Worm (Caenorhabditis elegans) whole organism, early embryonic: ENCODE results near the gene K12H4.7.

ENCODE experiments used
- B0310.2 ChIP-seq: sonication (generic microtip); optimal IDR thresholded peaks from 2 replicates; lab custom pipeline; 2016; ENCODE audit warnings: mild to moderate bottlenecking, missing genetic modification characterization, missing compliant biosample characterization
- F13C5.2 ChIP-seq: sonication (generic microtip); optimal IDR thresholded peaks from 2 replicates; lab custom pipeline; 2017; ENCODE audit warnings: mild to moderate bottlenecking, missing genetic modification characterization, inconsistent platforms, missing compliant biosample characterization
- aly-1 ChIP-seq: sonication (generic microtip); optimal IDR thresholded peaks from 2 replicates; lab custom pipeline; 2016; ENCODE audit warnings: missing genetic modification characterization, missing compliant biosample characterization
- ama-1 ChIP-seq: fragments of 150-350 bp; optimal IDR thresholded peaks from 2 replicates; lab custom pipeline; 2014
- ceh-13 ChIP-seq: fragments of 200-800 bp; sonication (Bioruptor generic); optimal IDR thresholded peaks from 2 replicates; lab custom pipeline; 2018; ENCODE audit warnings: mild to moderate bottlenecking, missing genetic modification characterization, missing compliant biosample characterization
- ceh-36 ChIP-seq: sonication (generic microtip); optimal IDR thresholded peaks from 2 replicates; lab custom pipeline; 2016; ENCODE audit warnings: missing genetic modification characterization, inconsistent platforms, missing compliant biosample characterization
- ets-7 ChIP-seq: sonication (generic microtip); optimal IDR thresholded peaks from 2 replicates; lab custom pipeline; 2016; ENCODE audit warnings: missing genotype, missing genetic modification characterization, missing compliant biosample characterization
- flt-1 ChIP-seq: fragments of 200-800 bp; sonication (Bioruptor generic); IDR thresholded peaks from 2 replicates; pipeline ENCODE4 v1.3.6; 2022; ENCODE audit warnings: missing genetic modification characterization, missing compliant biosample characterization
- hmbx-1 ChIP-seq: sonication (generic microtip); optimal IDR thresholded peaks from 2 replicates; lab custom pipeline; 2016; ENCODE audit warnings: mild to moderate bottlenecking, missing genetic modification characterization, missing compliant biosample characterization
- hmg-4 ChIP-seq: fragments of 200-800 bp; sonication (Bioruptor generic); optimal IDR thresholded peaks from 2 replicates; lab custom pipeline; 2018; ENCODE audit warnings: mild to moderate bottlenecking, missing genetic modification characterization, missing compliant biosample characterization
- hnd-1 ChIP-seq: sonication (generic microtip); optimal IDR thresholded peaks from 2 replicates; lab custom pipeline; 2016; ENCODE audit warnings: missing genetic modification characterization, missing compliant biosample characterization
- pes-1 ChIP-seq: fragments of 200-800 bp; sonication (Bioruptor generic); IDR thresholded peaks from 2 replicates; pipeline ENCODE4 v1.3.6; 2022; ENCODE audit warnings: missing genetic modification reagents, missing genetic modification characterization, missing compliant biosample characterization
- scrt-1 ChIP-seq: fragments of 200-800 bp; sonication (Bioruptor generic); IDR thresholded peaks from 2 replicates; pipeline ENCODE4 v1.3.6; 2022; ENCODE audit warnings: missing genetic modification characterization, missing compliant biosample characterization
- sea-1 ChIP-seq: fragments of 200-800 bp; sonication (Bioruptor generic); conservative IDR thresholded peaks from 2 replicates; pipeline ENCODE4 v1.3.6; 2022; ENCODE audit warnings: missing genetic modification characterization, missing compliant biosample characterization
- tbx-11 ChIP-seq: fragments of 200-800 bp; sonication (Bioruptor generic); IDR thresholded peaks from 2 replicates; pipeline ENCODE4 v1.3.6; 2022; ENCODE audit warnings: missing genetic modification characterization, missing compliant biosample characterization
- tbx-37 ChIP-seq: fragments of 200-800 bp; sonication (Bioruptor generic); conservative IDR thresholded peaks from 2 replicates; pipeline ENCODE4 v1.3.6; 2022; ENCODE audit warnings: missing genetic modification reagents, missing genetic modification characterization, missing compliant biosample characterization
- tra-4 ChIP-seq: sonication (generic microtip); optimal IDR thresholded peaks from 2 replicates; lab custom pipeline; 2017; ENCODE audit warnings: missing genetic modification characterization, missing compliant biosample characterization

K12H4.7 gene

DNA sequence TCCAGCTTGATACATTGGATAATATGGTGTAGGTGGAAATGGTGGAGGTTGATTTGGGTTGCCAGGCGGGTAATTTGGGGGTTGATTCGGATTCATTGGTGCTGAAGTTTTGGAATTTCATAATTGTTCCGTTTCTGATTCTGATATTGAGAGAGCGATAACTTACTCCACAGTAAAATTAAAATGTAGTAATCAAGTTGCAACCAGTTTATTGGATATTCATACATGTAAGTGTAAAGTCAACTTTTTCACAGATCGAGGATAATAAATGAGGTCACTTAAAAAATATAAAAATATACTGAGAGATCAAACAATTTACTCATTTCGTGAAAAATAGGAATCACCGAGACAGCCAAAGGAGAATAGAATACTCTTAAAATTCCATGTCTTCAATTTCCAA, 22.9 kb downstream of the K12H4.7 start, which contains the start of gene mdt-30:
Gene mdt-30, minus strand, starts transcription at position 101 of the 400 bp plus-strand sequence.
- TF ChIP-seq ceh-13 (GFP tag; lab: Kevin White, UChicago) (no peak), tbx-11 (GFP tag; lab: Robert Waterston, UW) (no peak), B0310.2 (tag; lab: Kevin White, UChicago) (no peak), hmg-4 (GFP tag; lab: Kevin White, UChicago) (no peak), scrt-1 (no peak), flt-1 (GFP tag; lab: Robert Waterston, UW) (no peak), tbx-37 (GFP tag; lab: Robert Waterston, UW) (no peak), aly-1 (no peak), F13C5.2 (no peak), hnd-1 (no peak), ama-1 (lab: Kevin White, UChicago) (no peak)

DNA sequence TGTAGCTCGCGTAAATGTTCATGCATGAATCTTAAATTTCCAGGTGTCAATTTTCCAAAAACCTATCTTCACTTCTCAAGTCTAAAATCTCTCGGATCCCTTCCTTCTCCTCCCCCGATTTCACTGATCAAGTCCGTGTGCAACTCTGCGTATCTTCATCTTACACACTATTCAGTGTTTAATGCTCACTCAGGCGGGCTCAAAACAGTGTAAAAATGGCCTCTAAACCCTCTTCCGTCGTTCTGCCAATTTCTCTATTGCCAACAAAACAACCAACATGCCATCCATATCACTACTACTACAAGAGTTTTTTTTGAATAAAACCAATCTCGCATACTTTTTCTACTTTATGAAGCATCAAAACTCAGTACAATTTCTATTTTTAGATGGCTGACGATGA, 28.8 kb downstream of the K12H4.7 start, which contains the start of gene F44B9.2:
Gene F44B9.2, plus strand, starts transcription at position 387 of the 400 bp plus-strand sequence.
- TF ChIP-seq hnd-1 (no peak), F13C5.2 (no peak), tra-4 (tag; lab: Kevin White, UChicago) (no peak), hmbx-1 (tag; lab: Kevin White, UChicago) (no peak), ceh-36 (no peak), tbx-11 (GFP tag; lab: Robert Waterston, UW) (no peak), tbx-37 (GFP tag; lab: Robert Waterston, UW) (no peak), ets-7 (no peak), scrt-1 (no peak), ama-1 (lab: Kevin White, UChicago) (no peak), flt-1 (GFP tag; lab: Robert Waterston, UW) (no peak), B0310.2 (tag; lab: Kevin White, UChicago) (no peak), pes-1 (GFP tag; lab: Robert Waterston, UW) (no peak), ceh-13 (GFP tag; lab: Kevin White, UChicago) (no peak), aly-1 (no peak), hmg-4 (GFP tag; lab: Kevin White, UChicago) (no peak), sea-1 (no peak)

DNA sequence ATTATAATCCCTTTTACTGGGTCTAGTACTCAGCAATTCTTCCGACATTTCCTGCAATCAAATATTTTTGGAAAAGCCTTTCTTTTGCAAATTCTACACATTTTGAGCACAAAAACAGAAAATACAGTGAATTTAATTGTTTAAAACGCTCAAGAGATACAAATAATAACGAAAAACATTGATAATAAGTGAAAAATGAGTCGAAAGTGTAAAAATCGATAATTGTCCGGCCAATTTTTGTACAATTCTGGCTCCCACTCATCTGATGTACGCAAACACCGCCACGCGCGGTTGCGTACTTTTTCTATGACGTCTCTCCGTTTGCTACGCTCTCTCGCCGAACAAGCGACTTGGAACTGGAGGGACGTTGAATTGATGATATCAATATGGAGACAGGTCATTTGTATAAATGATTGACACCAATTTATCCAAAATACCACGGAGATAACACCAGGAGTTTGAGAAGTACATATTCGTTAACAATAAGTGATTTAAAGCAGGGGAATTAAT, 30.0 kb downstream of the K12H4.7 start, which contains the start of gene lin-36:
Gene lin-36, minus strand, starts transcription at position 51 of the 510 bp plus-strand sequence.
- TF ChIP-seq aly-1 (no peak), hmg-4 (GFP tag; lab: Kevin White, UChicago) (peak; percentile 26), tbx-11 (GFP tag; lab: Robert Waterston, UW) (no peak), ceh-13 (GFP tag; lab: Kevin White, UChicago) (no peak), hnd-1 (no peak), B0310.2 (tag; lab: Kevin White, UChicago) (no peak), flt-1 (GFP tag; lab: Robert Waterston, UW) (no peak), scrt-1 (no peak), F13C5.2 (peak; percentile 78), pes-1 (GFP tag; lab: Robert Waterston, UW) (peak; percentile 57; the same call in 1 of the 2 replicates), ama-1 (lab: Kevin White, UChicago) (no peak), ceh-36 (no peak), tbx-37 (GFP tag; lab: Robert Waterston, UW) (no peak), sea-1 (0 out of 2 replicates have a peak, but pooled peaks have one; percentile 11), ets-7 (no peak), tra-4 (tag; lab: Kevin White, UChicago) (no peak), hmbx-1 (tag; lab: Kevin White, UChicago) (no peak)

- TF ChIP-seq hmg-4 (GFP tag; lab: Kevin White, UChicago) (no peak), ceh-13 (GFP tag; lab: Kevin White, UChicago) (no peak), flt-1 (GFP tag; lab: Robert Waterston, UW) (no peak), hnd-1 (no peak), ama-1 (lab: Kevin White, UChicago) (no peak), sea-1 (no peak), scrt-1 (no peak), pes-1 (GFP tag; lab: Robert Waterston, UW) (no peak), tbx-37 (GFP tag; lab: Robert Waterston, UW) (no peak), ets-7 (no peak), B0310.2 (tag; lab: Kevin White, UChicago) (no peak), tra-4 (tag; lab: Kevin White, UChicago) (no peak), ceh-36 (no peak), aly-1 (no peak), hmbx-1 (tag; lab: Kevin White, UChicago) (no peak)
These were observed 33.8 kb downstream of the K12H4.7 start for ce11 chrIII:8017053-8017452.

DNA sequence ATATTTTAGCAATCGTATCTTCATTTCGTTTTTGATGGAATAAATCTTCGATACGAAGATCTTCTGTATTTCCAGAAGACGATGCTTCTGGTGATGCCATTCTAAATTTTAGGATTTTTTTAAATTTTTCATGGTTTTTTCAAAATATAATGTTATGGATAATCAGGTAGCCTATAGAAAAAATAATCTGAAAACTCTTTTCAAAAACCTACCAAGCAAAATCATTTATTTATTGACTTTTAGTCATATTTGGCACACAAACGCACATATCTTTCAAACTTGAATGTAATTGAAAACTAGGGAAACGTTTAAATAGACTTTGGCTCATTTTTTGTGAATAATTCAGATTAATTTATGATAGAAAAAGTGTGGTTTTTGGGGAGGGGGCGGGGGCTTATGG, 34.4 kb downstream of the K12H4.7 start, which contains the start of gene F44B9.5:
Gene F44B9.5, minus strand, starts transcription at position 101 of the 400 bp plus-strand sequence.
- no peak for TF ChIP-seq ets-7
- TF ChIP-seq flt-1 (GFP tag; lab: Robert Waterston, UW): no peak
- TF ChIP-seq sea-1: no peak
- no peak for TF ChIP-seq tbx-37 (GFP tag; lab: Robert Waterston, UW)
- no peak for TF ChIP-seq F13C5.2
- TF ChIP-seq hnd-1: no peak
- no peak for TF ChIP-seq tra-4 (tag; lab: Kevin White, UChicago)
- no peak for TF ChIP-seq tbx-11 (GFP tag; lab: Robert Waterston, UW)
- no peak for TF ChIP-seq ceh-36
- TF ChIP-seq pes-1 (GFP tag; lab: Robert Waterston, UW): no peak
- TF ChIP-seq B0310.2 (tag; lab: Kevin White, UChicago): no peak
- TF ChIP-seq aly-1: no peak
- TF ChIP-seq hmbx-1 (tag; lab: Kevin White, UChicago): no peak
- TF ChIP-seq hmg-4 (GFP tag; lab: Kevin White, UChicago): no peak
- no peak for TF ChIP-seq ama-1 (lab: Kevin White, UChicago)
- TF ChIP-seq ceh-13 (GFP tag; lab: Kevin White, UChicago): no peak
- TF ChIP-seq scrt-1: no peak

ce11 chrIII:8013582-8013981, 37.3 kb downstream of the K12H4.7 start:
- no peak for TF ChIP-seq ama-1 (lab: Kevin White, UChicago)
- no peak for TF ChIP-seq flt-1 (GFP tag; lab: Robert Waterston, UW)
- TF ChIP-seq scrt-1: no peak
- TF ChIP-seq ets-7: no peak
- TF ChIP-seq pes-1 (GFP tag; lab: Robert Waterston, UW): no peak
- no peak for TF ChIP-seq aly-1
- TF ChIP-seq hmg-4 (GFP tag; lab: Kevin White, UChicago): no peak
- no peak for TF ChIP-seq B0310.2 (tag; lab: Kevin White, UChicago)
- TF ChIP-seq tra-4 (tag; lab: Kevin White, UChicago): no peak
- no peak for TF ChIP-seq hmbx-1 (tag; lab: Kevin White, UChicago)
- TF ChIP-seq tbx-37 (GFP tag; lab: Robert Waterston, UW): no peak
- no peak for TF ChIP-seq ceh-36
- TF ChIP-seq F13C5.2: no peak
- TF ChIP-seq hnd-1: no peak
- no peak for TF ChIP-seq ceh-13 (GFP tag; lab: Kevin White, UChicago)
- TF ChIP-seq tbx-11 (GFP tag; lab: Robert Waterston, UW): no peak
- TF ChIP-seq sea-1: no peak
